Worm (Caenorhabditis elegans) whole organism, late embryonic: Measurements from ENCODE around the gene C35D10.10.

Experiments used
- C08G9.2 ChIP-seq: sonication (generic microtip); optimal IDR thresholded peaks from 2 replicates; lab custom pipeline; 2016; ENCODE audit warnings: mild to moderate bottlenecking, missing genetic modification characterization, moderate library complexity, missing compliant biosample characterization
- Y22D7AL.16 ChIP-seq: sonication (generic microtip); optimal IDR thresholded peaks from 2 replicates; lab custom pipeline; 2016; ENCODE audit warnings: missing genetic modification characterization, missing compliant biosample characterization
- ama-1 ChIP-seq: fragments of 150-350 bp; optimal IDR thresholded peaks from 2 replicates; lab custom pipeline; 2014
- ceh-14 ChIP-seq: sonication (generic microtip); optimal IDR thresholded peaks from 2 replicates; lab custom pipeline; 2016; ENCODE audit warnings: missing genotype, missing genetic modification characterization, missing compliant biosample characterization
- ceh-19 ChIP-seq: fragments of 200-800 bp; sonication (Bioruptor generic); optimal IDR thresholded peaks from 2 replicates; lab custom pipeline; 2018; ENCODE audit warnings: mild to moderate bottlenecking, missing genetic modification characterization, missing compliant biosample characterization
- ceh-2 ChIP-seq: sonication (generic microtip); optimal IDR thresholded peaks from 2 replicates; lab custom pipeline; 2016; ENCODE audit warnings: missing genotype, missing genetic modification characterization, missing compliant biosample characterization
- ceh-22 ChIP-seq: sonication (generic microtip); optimal IDR thresholded peaks from 2 replicates; lab custom pipeline; 2017; ENCODE audit warnings: missing biosample characterization, missing genetic modification characterization
- ceh-30 ChIP-seq: fragments of 150-350 bp; optimal IDR thresholded peaks from 2 replicates; lab custom pipeline; 2014; ENCODE audit warnings: missing biosample characterization, missing genetic modification characterization
- ceh-34 ChIP-seq: sonication (generic microtip); optimal IDR thresholded peaks from 2 replicates; lab custom pipeline; 2016; ENCODE audit warnings: mild to moderate bottlenecking, missing genetic modification characterization, missing compliant biosample characterization
- ceh-48 ChIP-seq: sonication (generic microtip); optimal IDR thresholded peaks from 2 replicates; lab custom pipeline; 2016; ENCODE audit warnings: missing genetic modification characterization, inconsistent platforms, missing compliant biosample characterization
- che-1 ChIP-seq: sonication (generic microtip); optimal IDR thresholded peaks from 2 replicates; lab custom pipeline; 2016; ENCODE audit warnings: mild to moderate bottlenecking, missing genetic modification characterization, missing compliant biosample characterization
- dve-1 ChIP-seq: sonication (generic microtip); optimal IDR thresholded peaks from 2 replicates; lab custom pipeline; 2017; ENCODE audit warnings: antibody characterized with exemption, mild to moderate bottlenecking, missing genetic modification characterization, missing compliant biosample characterization
- elt-4 ChIP-seq: sonication (generic microtip); optimal IDR thresholded peaks from 2 replicates; lab custom pipeline; 2016; ENCODE audit warnings: missing genetic modification characterization, missing compliant biosample characterization
- ets-4 ChIP-seq: sonication (generic microtip); optimal IDR thresholded peaks from 2 replicates; lab custom pipeline; 2016; ENCODE audit warnings: missing genetic modification characterization, missing compliant biosample characterization
- fkh-10 ChIP-seq: fragments of 150-350 bp; optimal IDR thresholded peaks from 2 replicates; lab custom pipeline; 2014; ENCODE audit warnings: missing biosample characterization, missing genetic modification reagents, missing genetic modification characterization
- gmeb-2 ChIP-seq: sonication (generic microtip); optimal IDR thresholded peaks from 2 replicates; lab custom pipeline; 2016; ENCODE audit warnings: missing genetic modification characterization, inconsistent platforms, missing compliant biosample characterization
- hlh-15 ChIP-seq: sonication (generic microtip); optimal IDR thresholded peaks from 2 replicates; lab custom pipeline; 2016; ENCODE audit warnings: missing genetic modification characterization, missing compliant biosample characterization
- hlh-30 ChIP-seq: sonication (generic microtip); optimal IDR thresholded peaks from 2 replicates; lab custom pipeline; 2017; ENCODE audit warnings: antibody characterized with exemption, missing genetic modification characterization, missing compliant biosample characterization; ENCODE audit not compliant: insufficient read depth
- hlh-6 ChIP-seq: sonication (generic microtip); optimal IDR thresholded peaks from 2 replicates; lab custom pipeline; 2016; ENCODE audit warnings: missing genotype, missing genetic modification characterization, missing compliant biosample characterization
- lim-6 ChIP-seq: sonication (generic microtip); optimal IDR thresholded peaks from 2 replicates; lab custom pipeline; 2016; ENCODE audit warnings: missing genetic modification characterization, missing compliant biosample characterization
- lin-11 ChIP-seq: fragments of 200-800 bp; sonication (Bioruptor generic); optimal IDR thresholded peaks from 2 replicates; lab custom pipeline; 2018; ENCODE audit warnings: mild to moderate bottlenecking, missing genetic modification characterization, missing compliant biosample characterization
- mec-3 ChIP-seq: sonication (generic microtip); optimal IDR thresholded peaks from 2 replicates; lab custom pipeline; 2016; ENCODE audit warnings: borderline replicate concordance, missing genetic modification characterization, missing compliant biosample characterization
- nfya-1 ChIP-seq: sonication (generic microtip); optimal IDR thresholded peaks from 2 replicates; lab custom pipeline; 2017; ENCODE audit warnings: missing genetic modification characterization, mild to moderate bottlenecking, missing compliant biosample characterization, antibody characterized with exemption, moderate library complexity
- nhr-232 ChIP-seq: sonication (generic microtip); optimal IDR thresholded peaks from 2 replicates; lab custom pipeline; 2016; ENCODE audit warnings: missing genetic modification characterization, missing compliant biosample characterization
- npax-4 ChIP-seq: sonication (generic microtip); optimal IDR thresholded peaks from 2 replicates; lab custom pipeline; 2016; ENCODE audit warnings: missing genetic modification characterization, missing compliant biosample characterization
- pag-3 ChIP-seq: sonication (generic microtip); optimal IDR thresholded peaks from 2 replicates; lab custom pipeline; 2016; ENCODE audit warnings: missing compliant biosample characterization, missing genetic modification characterization, borderline replicate concordance
- pros-1 ChIP-seq: fragments of 150-350 bp; optimal IDR thresholded peaks from 2 replicates; lab custom pipeline; 2014; ENCODE audit warnings: missing biosample characterization, missing genetic modification reagents, missing genetic modification characterization
- ref-2 ChIP-seq: sonication (generic microtip); optimal IDR thresholded peaks from 2 replicates; lab custom pipeline; 2016; ENCODE audit warnings: missing genetic modification characterization, missing compliant biosample characterization
- rnt-1 ChIP-seq: sonication (generic microtip); optimal IDR thresholded peaks from 2 replicates; lab custom pipeline; 2016; ENCODE audit warnings: missing genetic modification characterization, missing compliant biosample characterization
- sdc-2 ChIP-seq: sonication (generic microtip); optimal IDR thresholded peaks from 2 replicates; lab custom pipeline; 2016; ENCODE audit warnings: missing genotype, missing genetic modification characterization, missing compliant biosample characterization
- sox-4 ChIP-seq: sonication (generic microtip); optimal IDR thresholded peaks from 2 replicates; lab custom pipeline; 2017; ENCODE audit warnings: mild to moderate bottlenecking, missing genetic modification characterization, inconsistent platforms, missing compliant biosample characterization
- tbx-2 ChIP-seq: sonication (generic microtip); optimal IDR thresholded peaks from 2 replicates; lab custom pipeline; 2016; ENCODE audit warnings: missing genetic modification characterization, missing compliant biosample characterization
- ttx-3 ChIP-seq: sonication (generic microtip); optimal IDR thresholded peaks from 2 replicates; lab custom pipeline; 2016; ENCODE audit warnings: missing genetic modification reagents, missing genetic modification characterization, missing compliant biosample characterization
- unc-42 ChIP-seq: sonication (generic microtip); optimal IDR thresholded peaks from 2 replicates; lab custom pipeline; 2016; ENCODE audit warnings: missing genotype, missing genetic modification characterization, missing compliant biosample characterization
- unc-55 ChIP-seq: sonication (generic microtip); optimal IDR thresholded peaks from 2 replicates; lab custom pipeline; 2017; ENCODE audit warnings: missing biosample characterization, missing genetic modification reagents, missing genetic modification characterization
- unc-86 ChIP-seq: sonication (generic microtip); optimal IDR thresholded peaks from 2 replicates; lab custom pipeline; 2016; ENCODE audit warnings: missing genetic modification characterization, missing compliant biosample characterization
- zip-5 ChIP-seq: sonication (generic microtip); optimal IDR thresholded peaks from 2 replicates; lab custom pipeline; 2016; ENCODE audit warnings: missing genetic modification characterization, missing compliant biosample characterization
- ztf-16 ChIP-seq: sonication (generic microtip); optimal IDR thresholded peaks from 2 replicates; lab custom pipeline; 2017; ENCODE audit warnings: missing genetic modification characterization, missing compliant biosample characterization

C35D10.10 gene

ce11 chrIII:4849739-4850138, 11.9 kb downstream of the C35D10.10 start, which contains the start of gene nonu-1:
TSS of gene nonu-1 (minus strand) at chrIII:4849907.
- TF ChIP-seq mec-3 (tag; lab: Kevin White, UChicago) (no peak), hlh-30 (tag; lab: Kevin White, UChicago) (peak; percentile 81), dve-1 (tag; lab: Kevin White, UChicago) (no peak)

- TF ChIP-seq hlh-15 = no peak
- no peak for TF ChIP-seq Y22D7AL.16 (tag; lab: Kevin White, UChicago)
- TF ChIP-seq ets-4 = no peak
- TF ChIP-seq nfya-1 (tag; lab: Kevin White, UChicago) = no peak
- TF ChIP-seq ceh-2 = no peak
- no peak for TF ChIP-seq sox-4 (tag; lab: Kevin White, UChicago)
- TF ChIP-seq nhr-232 (tag; lab: Kevin White, UChicago) = no peak
- no peak for TF ChIP-seq gmeb-2 (tag; lab: Kevin White, UChicago)
- no peak for TF ChIP-seq ceh-48 (tag; lab: Kevin White, UChicago)
- no peak for TF ChIP-seq che-1
- TF ChIP-seq unc-86 = no peak
- no peak for TF ChIP-seq unc-55 (GFP tag; lab: Kevin White, UChicago)
- no peak for TF ChIP-seq ref-2 (tag; lab: Kevin White, UChicago)
Measured at ce11 chrIII:4844327-4844726, 17.3 kb downstream of the C35D10.10 start, which contains the start of the genes clec-157 and fkh-5. TSS of gene clec-157 (minus strand) at chrIII:4844427. TSS of gene fkh-5 (plus strand) at chrIII:4844662.

- no peak for TF ChIP-seq C08G9.2 (tag; lab: Kevin White, UChicago)
- TF ChIP-seq tbx-2 = no peak
- TF ChIP-seq elt-4 (tag; lab: Kevin White, UChicago) = no peak
- no peak for TF ChIP-seq ceh-14 (tag; lab: Kevin White, UChicago)
Measured at ce11 chrIII:4842173-4842572, 19.4 kb downstream of the C35D10.10 start, which contains the start of gene clec-156. TSS of gene clec-156 (minus strand) at chrIII:4842273.

DNA sequence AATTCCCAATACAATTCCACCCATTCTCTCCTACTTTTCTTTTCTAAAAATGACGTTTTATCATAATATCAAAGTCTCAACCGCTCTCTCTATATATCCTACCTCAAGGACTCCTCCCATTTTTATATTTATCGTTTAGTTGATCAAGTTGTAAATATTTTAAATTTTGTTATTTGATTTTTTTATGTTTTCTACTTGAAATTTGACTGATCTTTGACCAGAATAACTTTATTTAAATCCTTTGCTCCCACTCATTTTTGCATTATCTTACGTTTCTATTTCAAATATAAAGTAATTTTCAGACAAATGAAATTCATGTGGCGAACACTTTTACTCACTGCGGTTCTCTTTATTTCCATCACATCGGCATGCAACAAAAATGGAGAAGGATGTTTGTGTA, 24.2 kb downstream of the C35D10.10 start, which contains the start of the genes acbp-7 and F26A1.19:
acbp-7 (plus strand) TSS at position 301 of the 400 bp plus-strand sequence.
F26A1.19 (plus strand) TSS at position 303 of the 400 bp plus-strand sequence.
- no peak for TF ChIP-seq sox-4 (tag; lab: Kevin White, UChicago)
- no peak for TF ChIP-seq ceh-34 (tag; lab: Kevin White, UChicago)
- no peak for TF ChIP-seq ceh-19 (GFP tag; lab: Kevin White, UChicago)
- TF ChIP-seq ztf-16 (tag; lab: Kevin White, UChicago) = no peak
- no peak for TF ChIP-seq lin-11 (tag; lab: Kevin White, UChicago)
- no peak for TF ChIP-seq gmeb-2 (tag; lab: Kevin White, UChicago)
- TF ChIP-seq npax-4 = no peak
- no peak for TF ChIP-seq tbx-2
- no peak for TF ChIP-seq ceh-30 (tag; lab: Kevin White, UChicago)
- no peak for TF ChIP-seq fkh-10 (GFP tag; lab: Kevin White, UChicago)
- TF ChIP-seq ets-4 = no peak
- TF ChIP-seq sdc-2 = no peak
- TF ChIP-seq C08G9.2 (tag; lab: Kevin White, UChicago) = no peak
- TF ChIP-seq ceh-2 = no peak

DNA sequence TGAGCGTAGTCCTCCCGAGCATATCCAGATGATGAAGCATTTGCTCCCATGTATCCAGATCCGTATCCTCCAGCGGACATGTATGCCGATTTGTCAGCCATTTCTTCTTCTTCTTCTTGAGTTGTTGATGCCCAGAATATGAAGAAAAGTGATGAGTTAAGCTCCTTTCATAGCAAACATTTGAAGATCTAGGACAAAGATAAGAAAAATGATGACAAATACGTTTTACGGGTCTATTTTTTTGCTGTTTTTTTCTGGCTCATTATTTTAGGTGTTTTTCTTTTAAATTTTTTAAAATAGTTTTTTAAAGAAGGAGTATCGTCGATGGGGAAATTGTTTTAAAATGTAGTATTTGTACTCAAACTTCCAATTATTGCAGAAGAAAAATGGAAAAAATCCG, 31.4 kb downstream of the C35D10.10 start, which contains the start of gene nspd-9:
nspd-9 (minus strand) TSS at position 101 of the 400 bp plus-strand sequence.
- TF ChIP-seq zip-5 (tag; lab: Kevin White, UChicago) = no peak
- TF ChIP-seq elt-4 (tag; lab: Kevin White, UChicago) = no peak
- no peak for TF ChIP-seq pros-1
- TF ChIP-seq tbx-2 = no peak
- no peak for TF ChIP-seq lim-6 (tag; lab: Kevin White, UChicago)
- no peak for TF ChIP-seq unc-42 (tag; lab: Kevin White, UChicago)
- no peak for TF ChIP-seq rnt-1
- no peak for TF ChIP-seq pag-3
- TF ChIP-seq ttx-3 = no peak
- TF ChIP-seq ama-1 = no peak
- no peak for TF ChIP-seq ceh-30 (tag; lab: Kevin White, UChicago)
- TF ChIP-seq ceh-22 = no peak
- TF ChIP-seq hlh-6 (tag; lab: Kevin White, UChicago) = no peak
